Worm (Caenorhabditis elegans) whole organism, L4/young adult: ENCODE results near the gene T09B9.3.

Source experiments
- dao-5 ChIP-seq: sonication (generic microtip); optimal IDR thresholded peaks from 2 replicates; lab custom pipeline; 2016; ENCODE audit warnings: missing genotype, missing genetic modification characterization, moderate library complexity, missing compliant biosample characterization
- him-1 ChIP-seq: sonication (generic microtip); optimal IDR thresholded peaks from 2 replicates; lab custom pipeline; 2016; ENCODE audit warnings: missing genotype, missing genetic modification reagents, missing genetic modification characterization, missing compliant biosample characterization

DNA sequence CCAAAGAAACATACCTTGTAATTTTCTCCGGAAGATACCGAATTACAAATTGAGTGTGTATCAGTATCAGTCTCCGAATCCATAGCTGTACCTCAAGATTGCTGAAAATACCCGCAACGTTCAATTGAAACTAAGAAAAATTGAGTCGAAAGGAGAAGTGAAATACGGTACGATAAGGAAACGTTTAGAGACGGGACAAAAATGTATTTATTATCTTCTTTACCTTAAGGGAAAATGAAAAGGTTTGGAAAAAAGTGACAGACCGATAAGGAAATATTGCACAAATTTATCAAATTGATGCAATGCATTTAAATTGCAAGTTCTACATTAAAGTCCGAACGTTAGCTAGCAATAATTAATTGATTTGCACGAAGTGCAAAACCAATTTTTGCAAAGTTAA lies 27.9 kb upstream of the T09B9.3 start, which contains the start of gene F36G3.1:
- TF ChIP-seq him-1 (no peak), dao-5 (no peak)
